Worm (Caenorhabditis elegans) whole organism, mixed stage, embryonic: ENCODE measurements around the gene glf-1.

Experiments
- bed-3 ChIP-seq: fragments of 200-800 bp; sonication (Bioruptor generic); optimal IDR thresholded peaks from 3 replicates; lab custom pipeline; 2018; ENCODE audit warnings: mild to moderate bottlenecking, missing genetic modification characterization, moderate library complexity, missing compliant biosample characterization
- cnd-1 ChIP-seq: fragments of 200-800 bp; sonication (Bioruptor generic); optimal IDR thresholded peaks from 2 replicates; lab custom pipeline; 2018; ENCODE audit warnings: mild to moderate bottlenecking, missing genetic modification characterization, missing compliant biosample characterization
- lin-13 ChIP-seq: fragments of 150-350 bp; optimal IDR thresholded peaks from 2 replicates; lab custom pipeline; 2014; ENCODE audit warnings: missing biosample characterization, missing genetic modification characterization
- lsy-2 ChIP-seq: fragments of 150-350 bp; optimal IDR thresholded peaks from 2 replicates; lab custom pipeline; 2014; ENCODE audit warnings: missing biosample characterization, missing genetic modification characterization
- mep-1 ChIP-seq: fragments of 150-350 bp; optimal IDR thresholded peaks from 2 replicates; lab custom pipeline; 2017; ENCODE audit warnings: missing biosample characterization, missing genetic modification reagents, missing genetic modification characterization, inconsistent platforms
- nhr-28 ChIP-seq: fragments of 150-350 bp; optimal IDR thresholded peaks from 2 replicates; lab custom pipeline; 2014; ENCODE audit warnings: missing biosample characterization, missing genetic modification characterization
- nhr-76 ChIP-seq: sonication (generic microtip); optimal IDR thresholded peaks from 2 replicates; lab custom pipeline; 2017; ENCODE audit warnings: missing biosample characterization, missing genetic modification characterization

ce11 chrIV:5856975-5857374 lies 28.7 kb upstream of the glf-1 start:
- no peak for TF ChIP-seq bed-3 (GFP tag; lab: Kevin White, UChicago)
- no peak for TF ChIP-seq lsy-2 (tag; lab: Kevin White, UChicago)
- TF ChIP-seq lin-13 (tag; lab: Kevin White, UChicago) = no peak
- no peak for TF ChIP-seq nhr-76 (tag; lab: Kevin White, UChicago)
- TF ChIP-seq cnd-1 (tag; lab: Kevin White, UChicago) = no peak
- TF ChIP-seq nhr-28 = no peak
- TF ChIP-seq mep-1 (tag; lab: Kevin White, UChicago) = no peak
